Fruit fly (Drosophila melanogaster) whole organism, embryonic: ENCODE measurements around the gene CG3815.

Experiments
- ATbp ChIP-seq: fragments of 200-800 bp; sonication (Bioruptor generic); optimal IDR thresholded peaks from 2 replicates; lab custom pipeline; 2017; ENCODE audit warnings: missing biosample characterization, mild to moderate bottlenecking, missing genetic modification characterization, missing genetic modification reagents
- Atf-2 ChIP-seq: fragments of 200-800 bp; sonication (Bioruptor generic); optimal IDR thresholded peaks from 2 replicates; lab custom pipeline; 2016; ENCODE audit warnings: missing biosample characterization, missing genetic modification characterization
- Bdp1 ChIP-seq: fragments of 200-800 bp; sonication (Bioruptor generic); optimal IDR thresholded peaks from 3 replicates; lab custom pipeline; 2016; ENCODE audit warnings: missing biosample characterization, missing genetic modification characterization
- Bteb2 ChIP-seq: fragments of 200-800 bp; sonication (Bioruptor generic); optimal IDR thresholded peaks from 2 replicates; lab custom pipeline; 2016; ENCODE audit warnings: missing biosample characterization, missing genetic modification characterization
- CG10274 ChIP-seq: fragments of 200-800 bp; sonication (Bioruptor generic); optimal IDR thresholded peaks from 3 replicates; lab custom pipeline; 2017; ENCODE audit warnings: missing biosample characterization, mild to moderate bottlenecking, missing genetic modification characterization
- CG18619 ChIP-seq: fragments of 200-800 bp; sonication (Bioruptor generic); optimal IDR thresholded peaks from 3 replicates; lab custom pipeline; 2017; ENCODE audit warnings: missing biosample characterization, mild to moderate bottlenecking, missing genetic modification characterization
- CG2199 ChIP-seq: fragments of 200-800 bp; sonication (Bioruptor generic); IDR thresholded peaks from 3 replicates; pipeline ENCODE4 v1.3.6; 2022; ENCODE audit warnings: missing biosample characterization, missing genetic modification characterization
- CG2889 ChIP-seq: fragments of 200-800 bp; sonication (Bioruptor generic); IDR thresholded peaks from 3 replicates; pipeline ENCODE4 v1.3.6; 2022; ENCODE audit warnings: missing biosample characterization, missing genetic modification characterization
- CG30020 ChIP-seq: fragments of 200-800 bp; optimal IDR thresholded peaks from 2 replicates; lab custom pipeline; 2019; ENCODE audit warnings: missing biosample characterization, mild to moderate bottlenecking, missing genetic modification characterization, moderate library complexity
- CG31224 ChIP-seq: fragments of 200-800 bp; sonication (Bioruptor generic); IDR thresholded peaks from 2 replicates; pipeline ENCODE4 v1.3.6; 2022; ENCODE audit warnings: missing biosample characterization, missing genetic modification characterization
- CG3163 ChIP-seq: fragments of 200-800 bp; sonication (Bioruptor generic); optimal IDR thresholded peaks from 3 replicates; lab custom pipeline; 2016; ENCODE audit warnings: missing biosample characterization, missing genetic modification characterization
- CG7786 ChIP-seq: fragments of 200-800 bp; sonication (Bioruptor generic); optimal IDR thresholded peaks from 2 replicates; lab custom pipeline; 2016; ENCODE audit warnings: missing biosample characterization, missing genetic modification characterization
- CG7987 ChIP-seq: fragments of 200-800 bp; sonication (Bioruptor generic); optimal IDR thresholded peaks from 2 replicates; lab custom pipeline; 2018; ENCODE audit warnings: missing biosample characterization, mild to moderate bottlenecking, missing genetic modification characterization, moderate library complexity
- CG8290 ChIP-seq, 3 experiments: fragments of 200-800 bp; sonication (Bioruptor generic); optimal IDR thresholded peaks; 2 replicates each; lab custom pipeline; 2016 to 2019; ENCODE audit warnings: missing biosample characterization in 3 of 3, missing genetic modification characterization in 3 of 3, mild to moderate bottlenecking in 2 of 3, moderate library complexity in 1 of 3
- CG8765 ChIP-seq: fragments of 200-800 bp; sonication (Bioruptor generic); IDR thresholded peaks from 2 replicates; pipeline ENCODE4 v1.3.6; 2022; ENCODE audit warnings: missing biosample characterization, missing genetic modification characterization
- CG9797 ChIP-seq: fragments of 200-800 bp; sonication (Bioruptor generic); optimal IDR thresholded peaks from 3 replicates; lab custom pipeline; 2018; ENCODE audit warnings: missing biosample characterization, mild to moderate bottlenecking, missing genetic modification characterization
- CrebB ChIP-seq: fragments of 200-800 bp; sonication (Bioruptor generic); optimal IDR thresholded peaks from 3 replicates; lab custom pipeline; 2018; ENCODE audit warnings: missing biosample characterization, mild to moderate bottlenecking, missing genetic modification characterization
- Dip3 ChIP-seq: fragments of 200-800 bp; sonication (Bioruptor generic); optimal IDR thresholded peaks from 3 replicates; lab custom pipeline; 2016; ENCODE audit warnings: missing biosample characterization, missing genetic modification characterization
- Doc3 ChIP-seq: fragments of 200-800 bp; sonication (Bioruptor generic); IDR thresholded peaks from 3 replicates; pipeline ENCODE4 v1.3.6; 2022; ENCODE audit warnings: missing biosample characterization, missing genetic modification characterization; ENCODE audit not compliant: partially characterized antibody
- ERR ChIP-seq: fragments of 200-800 bp; sonication (Bioruptor generic); optimal IDR thresholded peaks from 2 replicates; lab custom pipeline; 2016; ENCODE audit warnings: missing biosample characterization, missing genetic modification characterization
- Fer3 ChIP-seq: fragments of 200-800 bp; sonication (Bioruptor generic); optimal IDR thresholded peaks from 2 replicates; lab custom pipeline; 2018; ENCODE audit warnings: missing biosample characterization, mild to moderate bottlenecking, missing genetic modification characterization, moderate library complexity
- GATAe ChIP-seq: fragments of 200-800 bp; sonication (Bioruptor generic); conservative IDR thresholded peaks from 2 replicates; pipeline ENCODE4 v1.3.6; 2022; ENCODE audit warnings: missing biosample characterization, missing genetic modification characterization
- H15 ChIP-seq: fragments of 200-800 bp; sonication (Bioruptor generic); IDR thresholded peaks from 3 replicates; pipeline ENCODE4 v1.3.6; 2022; ENCODE audit warnings: missing biosample characterization, missing genetic modification characterization
- HLH4C ChIP-seq: fragments of 200-800 bp; sonication (Bioruptor generic); IDR thresholded peaks from 3 replicates; pipeline ENCODE4 v1.3.6; 2022; ENCODE audit warnings: missing biosample characterization, missing genetic modification characterization; ENCODE audit not compliant: partially characterized antibody
- Opbp ChIP-seq: fragments of 200-800 bp; sonication (Bioruptor generic); IDR thresholded peaks from 3 replicates; pipeline ENCODE4 v1.3.6; 2022; ENCODE audit warnings: missing biosample characterization, missing genetic modification characterization; ENCODE audit not compliant: partially characterized antibody
- Optix ChIP-seq: fragments of 200-800 bp; sonication (Bioruptor generic); IDR thresholded peaks from 3 replicates; pipeline ENCODE4 v1.3.6; 2022; ENCODE audit warnings: missing biosample characterization, missing genetic modification characterization
- Side ChIP-seq: fragments of 200-800 bp; sonication (Bioruptor generic); optimal IDR thresholded peaks from 2 replicates; lab custom pipeline; 2016; ENCODE audit warnings: missing biosample characterization, missing genetic modification characterization
- Sry-β ChIP-seq: fragments of 200-800 bp; sonication (Bioruptor generic); optimal IDR thresholded peaks from 2 replicates; lab custom pipeline; 2018; ENCODE audit warnings: missing biosample characterization, mild to moderate bottlenecking, missing genetic modification characterization, moderate library complexity
- Trl ChIP-seq, 3 experiments: fragments of >200 bp in 2 of 3; fragments of 200-800 bp in 1 of 3; sonication (Bioruptor generic) in 1 of 3; optimal IDR thresholded peaks; 2 replicates in 1 of 3; 3 replicates in 2 of 3; lab custom pipeline; 2016 to 2017; ENCODE audit warnings: missing biosample characterization in 1 of 3, missing genetic modification characterization in 1 of 3
- ara ChIP-seq: fragments of 200-800 bp; sonication (Bioruptor generic); IDR thresholded peaks from 2 replicates; pipeline ENCODE4 v1.3.6; 2022; ENCODE audit warnings: missing biosample characterization, missing genetic modification characterization
- ato ChIP-seq: fragments of 200-800 bp; sonication (Bioruptor generic); IDR thresholded peaks from 2 replicates; pipeline ENCODE4 v1.3.6; 2022; ENCODE audit warnings: missing biosample characterization, missing genetic modification characterization; ENCODE audit not compliant: partially characterized antibody
- bowl ChIP-seq: fragments of 200-800 bp; sonication (Bioruptor generic); IDR thresholded peaks from 2 replicates; pipeline ENCODE4 v1.3.6; 2022; ENCODE audit warnings: missing biosample characterization, missing genetic modification characterization
- chinmo ChIP-seq: fragments of 200-800 bp; sonication (Bioruptor generic); IDR thresholded peaks from 4 replicates; pipeline ENCODE4 v1.3.6; 2022; ENCODE audit warnings: missing biosample characterization, missing genetic modification characterization; ENCODE audit not compliant: partially characterized antibody
- crc ChIP-seq: fragments of 200-800 bp; sonication (Bioruptor generic); optimal IDR thresholded peaks from 2 replicates; lab custom pipeline; 2016; ENCODE audit warnings: missing biosample characterization, missing genetic modification characterization
- fd102C ChIP-seq: fragments of 200-800 bp; sonication (Bioruptor generic); optimal IDR thresholded peaks from 2 replicates; lab custom pipeline; 2018; ENCODE audit warnings: missing biosample characterization, mild to moderate bottlenecking, missing genetic modification characterization, moderate library complexity
- fd96Cb ChIP-seq: fragments of 200-800 bp; sonication (Bioruptor generic); optimal IDR thresholded peaks from 2 replicates; lab custom pipeline; 2018; ENCODE audit warnings: missing biosample characterization, mild to moderate bottlenecking, missing genetic modification characterization, moderate library complexity
- gem ChIP-seq: fragments of 200-800 bp; sonication (Bioruptor generic); optimal IDR thresholded peaks from 2 replicates; lab custom pipeline; 2019; ENCODE audit warnings: missing biosample characterization, mild to moderate bottlenecking, missing genetic modification characterization, moderate library complexity
- grn ChIP-seq: fragments of 200-800 bp; sonication (Bioruptor generic); optimal IDR thresholded peaks from 3 replicates; lab custom pipeline; 2017; ENCODE audit warnings: missing biosample characterization, missing genetic modification characterization
- ham ChIP-seq: fragments of 200-800 bp; sonication (Bioruptor generic); IDR thresholded peaks from 2 replicates; pipeline ENCODE4 v1.3.6; 2022; ENCODE audit warnings: missing biosample characterization, missing genetic modification characterization
- kni ChIP-seq: fragments of 200-800 bp; sonication (Bioruptor generic); optimal IDR thresholded peaks from 3 replicates; lab custom pipeline; 2017; ENCODE audit warnings: mild to moderate bottlenecking, missing biosample characterization, missing genetic modification reagents, missing genetic modification characterization
- nmo ChIP-seq: fragments of 200-800 bp; sonication (Bioruptor generic); optimal IDR thresholded peaks from 2 replicates; lab custom pipeline; 2018; ENCODE audit warnings: missing biosample characterization, mild to moderate bottlenecking, missing genetic modification characterization, moderate library complexity
- odd ChIP-seq: fragments of 200-800 bp; sonication (Bioruptor generic); optimal IDR thresholded peaks from 2 replicates; lab custom pipeline; 2017; ENCODE audit warnings: missing biosample characterization, mild to moderate bottlenecking, missing genetic modification characterization
- p53 ChIP-seq: fragments of 200-800 bp; sonication (Bioruptor generic); optimal IDR thresholded peaks from 2 replicates; lab custom pipeline; 2016; ENCODE audit warnings: missing biosample characterization, missing genetic modification characterization
- pan ChIP-seq, 4 experiments: fragments of >200 bp in 3 of 4; fragments of 200-800 bp in 1 of 4; sonication (Bioruptor generic) in 1 of 4; optimal IDR thresholded peaks in 3 of 4; IDR thresholded peaks in 1 of 4; 2 replicates each; pipeline versions ENCODE4 v1.3.6 to Lab custom; 2017 to 2022; ENCODE audit warnings: missing biosample characterization in 2 of 4, missing genetic modification characterization in 2 of 4, mixed read lengths in 1 of 4
- scrt ChIP-seq: fragments of 200-800 bp; sonication (Bioruptor generic); optimal IDR thresholded peaks from 2 replicates; lab custom pipeline; 2018; ENCODE audit warnings: missing biosample characterization, mild to moderate bottlenecking, missing genetic modification characterization, moderate library complexity
- slbo ChIP-seq: fragments of 200-800 bp; sonication (Bioruptor generic); IDR thresholded peaks from 2 replicates; pipeline ENCODE4 v1.3.6; 2022; ENCODE audit warnings: missing biosample characterization, missing genetic modification characterization
- vfl ChIP-seq: fragments of 200-800 bp; sonication (Bioruptor generic); optimal IDR thresholded peaks from 2 replicates; lab custom pipeline; 2016; ENCODE audit warnings: missing biosample characterization, missing genetic modification characterization
- vnd ChIP-seq: fragments of 200-800 bp; sonication (Bioruptor generic); IDR thresholded peaks from 3 replicates; pipeline ENCODE4 v1.3.6; 2022; ENCODE audit warnings: missing biosample characterization, missing genetic modification characterization; ENCODE audit not compliant: partially characterized antibody

Gene CG3815

dm6 chrX:6295129-6295539, at the start of gene CG3815, which contains the start of gene CG15891 (continued):
- peak; percentile 66 for TF ChIP-seq grn (GFP tag; lab: Kevin White, UChicago)
- no peak for TF ChIP-seq scrt (GFP tag; lab: Kevin White, UChicago)
- no peak for TF ChIP-seq Atf-2 (GFP tag; lab: Kevin White, UChicago)
- TF ChIP-seq CG31224 (GFP tag; lab: Robert Waterston, UW): peak; percentile 13; the same call in 1 of the 2 replicates
- TF ChIP-seq CG30020 (tag; lab: Kevin White, UChicago): peak; percentile 66
- TF ChIP-seq fd102C: no peak
- TF ChIP-seq ham (GFP tag; lab: Robert Waterston, UW): 0 out of 2 replicates have a peak, but pooled peaks have one; percentile 8
- TF ChIP-seq Sry-β (GFP tag; lab: Kevin White, UChicago): peak; percentile 97
- TF ChIP-seq ara (GFP tag; lab: Robert Waterston, UW): 0 out of 2 replicates have a peak, but pooled peaks have one; percentile 7
- no peak for TF ChIP-seq kni (GFP tag; lab: Kevin White, UChicago)
- TF ChIP-seq CrebB (tag; lab: Kevin White, UChicago): no peak
- TF ChIP-seq Side (GFP tag; lab: Kevin White, UChicago): peak; percentile 26
- peak; percentile 46 for TF ChIP-seq CG8290 (GFP tag; optimal IDR thresholded peaks at IDR 0.05; lab: Kevin White, UChicago)
- TF ChIP-seq CG8290 (tag; optimal IDR thresholded peaks at IDR 0.05; lab: Kevin White, UChicago): no peak
- TF ChIP-seq CG10274 (GFP tag; lab: Kevin White, UChicago): no peak
- TF ChIP-seq CG3163 (GFP tag; lab: Kevin White, UChicago): peak; percentile 30
- TF ChIP-seq gem (tag; lab: Kevin White, UChicago): no peak
- peak; percentile 69 for TF ChIP-seq slbo (GFP tag; lab: Robert Waterston, UW)
- TF ChIP-seq odd (GFP tag; lab: Kevin White, UChicago): no peak
- 0 out of 2 replicates have a peak, but pooled peaks have one; percentile 25 for TF ChIP-seq GATAe (GFP tag; lab: Robert Waterston, UW)
- TF ChIP-seq Trl (optimal IDR thresholded peaks at IDR 0.05; lab: Kevin White, UChicago): no peak
- TF ChIP-seq Trl (GFP tag; optimal IDR thresholded peaks at IDR 0.05; lab: Kevin White, UChicago): peak; percentile 49
- TF ChIP-seq bowl (GFP tag; lab: Robert Waterston, UW): no peak
- no peak for TF ChIP-seq CG2889 (GFP tag; lab: Robert Waterston, UW)
- no peak for TF ChIP-seq pan (optimal IDR thresholded peaks at IDR 0.05; lab: Kevin White, UChicago)
- TF ChIP-seq pan (GFP tag; optimal IDR thresholded peaks at IDR 0.05 in 1 of 2, IDR thresholded peaks at IDR 0.05 in 1 of 2): peak in 1 of 2 experiments; percentile 7
- peak; percentile 19 for TF ChIP-seq Bteb2 (GFP tag; lab: Kevin White, UChicago)
- no peak for TF ChIP-seq Doc3 (GFP tag; lab: Robert Waterston, UW)
- TF ChIP-seq fd96Cb: no peak
- 0 out of 2 replicates have a peak, but pooled peaks have one; percentile 27 for TF ChIP-seq CG8765 (GFP tag; lab: Robert Waterston, UW)
- TF ChIP-seq ATbp (GFP tag; lab: Kevin White, UChicago): no peak
- no peak for TF ChIP-seq CG2199 (GFP tag; lab: Robert Waterston, UW)
- 0 out of 3 replicates have a peak, but pooled peaks have one; percentile 35 for TF ChIP-seq HLH4C (GFP tag; lab: Robert Waterston, UW)
- peak; percentile 69 for TF ChIP-seq CG18619 (GFP tag; lab: Kevin White, UChicago)
- TF ChIP-seq H15 (GFP tag; lab: Robert Waterston, UW): no peak
- TF ChIP-seq vnd (GFP tag; lab: Robert Waterston, UW): no peak
- no peak for TF ChIP-seq crc (GFP tag; lab: Kevin White, UChicago)
- peak; percentile 18 for TF ChIP-seq Bdp1 (GFP tag; lab: Kevin White, UChicago)
- TF ChIP-seq nmo (GFP tag; lab: Kevin White, UChicago): peak; percentile 78
- TF ChIP-seq Dip3 (GFP tag; lab: Kevin White, UChicago): peak; percentile 48
- TF ChIP-seq ato (GFP tag; lab: Robert Waterston, UW): no peak
- no peak for TF ChIP-seq vfl (GFP tag; lab: Kevin White, UChicago)
- TF ChIP-seq CG7987 (GFP tag; lab: Kevin White, UChicago): no peak
- TF ChIP-seq CG7786 (GFP tag; lab: Kevin White, UChicago): peak; percentile 45
- TF ChIP-seq Optix (GFP tag; lab: Robert Waterston, UW): no peak
- peak; percentile 80 for TF ChIP-seq CG9797 (GFP tag; lab: Kevin White, UChicago)
- peak; percentile 48 for TF ChIP-seq Fer3 (tag; lab: Kevin White, UChicago)
- 0 out of 3 replicates have a peak, but pooled peaks have one; percentile 48 for TF ChIP-seq Opbp (GFP tag; lab: Robert Waterston, UW)
- TF ChIP-seq ERR (GFP tag; lab: Kevin White, UChicago): no peak
- TF ChIP-seq p53: peak; percentile 33
- TF ChIP-seq chinmo: 0 out of 4 replicates have a peak, but pooled peaks have one; percentile 34
